Fruit fly (Drosophila melanogaster) whole organism, embryonic: ENCODE measurements around the gene CG1764.

Source experiments
- Aef1 ChIP-seq: fragments of 200-800 bp; sonication (Bioruptor generic); IDR thresholded peaks from 3 replicates; pipeline ENCODE4 v1.3.6; 2022; ENCODE audit warnings: missing biosample characterization, missing genetic modification characterization
- CG10959 ChIP-seq: fragments of 200-800 bp; sonication (Bioruptor generic); IDR thresholded peaks from 2 replicates; pipeline ENCODE4 v1.3.6; 2022; ENCODE audit warnings: missing biosample characterization, missing genetic modification characterization
- CG11085 ChIP-seq: fragments of 200-800 bp; sonication (Bioruptor generic); IDR thresholded peaks from 2 replicates; pipeline ENCODE4 v1.3.6; 2022; ENCODE audit warnings: missing biosample characterization, missing genetic modification characterization
- CG11456 ChIP-seq: fragments of 200-800 bp; sonication (Bioruptor generic); IDR thresholded peaks from 3 replicates; pipeline ENCODE4 v1.3.6; 2022; ENCODE audit warnings: missing biosample characterization, missing genetic modification characterization
- CG11695 ChIP-seq: fragments of 200-800 bp; sonication (Bioruptor generic); IDR thresholded peaks from 3 replicates; pipeline ENCODE4 v1.3.6; 2022; ENCODE audit warnings: missing biosample characterization, missing genetic modification characterization
- CG12769 ChIP-seq: fragments of 200-800 bp; sonication (Bioruptor generic); optimal IDR thresholded peaks from 2 replicates; lab custom pipeline; 2019; ENCODE audit warnings: missing biosample characterization, mild to moderate bottlenecking, missing genetic modification characterization, moderate library complexity
- CG13123 ChIP-seq: fragments of 200-800 bp; sonication (Bioruptor generic); optimal IDR thresholded peaks from 2 replicates; lab custom pipeline; 2016; ENCODE audit warnings: missing biosample characterization, missing genetic modification characterization
- CG1529 ChIP-seq: fragments of 200-800 bp; sonication (Bioruptor generic); optimal IDR thresholded peaks from 3 replicates; lab custom pipeline; 2018; ENCODE audit warnings: missing biosample characterization, missing genetic modification characterization
- CG17186 ChIP-seq: fragments of 200-800 bp; sonication (Bioruptor generic); optimal IDR thresholded peaks from 3 replicates; lab custom pipeline; 2017; ENCODE audit warnings: missing biosample characterization, missing genetic modification reagents, missing genetic modification characterization
- CG1792 ChIP-seq: fragments of 200-800 bp; sonication (Bioruptor generic); optimal IDR thresholded peaks from 2 replicates; lab custom pipeline; 2016; ENCODE audit warnings: missing biosample characterization, missing genetic modification characterization
- CG2199 ChIP-seq: fragments of 200-800 bp; sonication (Bioruptor generic); IDR thresholded peaks from 3 replicates; pipeline ENCODE4 v1.3.6; 2022; ENCODE audit warnings: missing biosample characterization, missing genetic modification characterization
- CG30431 ChIP-seq: fragments of 200-800 bp; sonication (Bioruptor generic); optimal IDR thresholded peaks from 2 replicates; lab custom pipeline; 2017; ENCODE audit warnings: missing biosample characterization, missing genetic modification characterization
- CG3163 ChIP-seq: fragments of 200-800 bp; sonication (Bioruptor generic); optimal IDR thresholded peaks from 3 replicates; lab custom pipeline; 2016; ENCODE audit warnings: missing biosample characterization, missing genetic modification characterization
- CG42726 ChIP-seq: fragments of 200-800 bp; sonication (Bioruptor generic); IDR thresholded peaks from 2 replicates; pipeline ENCODE4 v1.3.6; 2022; ENCODE audit warnings: missing biosample characterization, missing genetic modification characterization; ENCODE audit not compliant: partially characterized antibody
- CG4707 ChIP-seq: fragments of 200-800 bp; sonication (Bioruptor generic); optimal IDR thresholded peaks from 2 replicates; lab custom pipeline; 2018; ENCODE audit warnings: missing biosample characterization, mild to moderate bottlenecking, missing genetic modification characterization, moderate library complexity
- CG6689 ChIP-seq: fragments of 200-800 bp; sonication (Bioruptor generic); IDR thresholded peaks from 2 replicates; pipeline ENCODE4 v1.3.6; 2022; ENCODE audit warnings: missing biosample characterization, missing genetic modification characterization
- CG7786 ChIP-seq: fragments of 200-800 bp; sonication (Bioruptor generic); optimal IDR thresholded peaks from 2 replicates; lab custom pipeline; 2016; ENCODE audit warnings: missing biosample characterization, missing genetic modification characterization
- CG8924 ChIP-seq: fragments of 200-800 bp; optimal IDR thresholded peaks from 3 replicates; lab custom pipeline; 2019; ENCODE audit warnings: missing biosample characterization, mild to moderate bottlenecking, missing genetic modification characterization, moderate library complexity
- CG9609 ChIP-seq: fragments of 200-800 bp; sonication (Bioruptor generic); optimal IDR thresholded peaks from 3 replicates; lab custom pipeline; 2016; ENCODE audit warnings: missing biosample characterization, missing genetic modification characterization
- Camta ChIP-seq: fragments of 200-800 bp; sonication (Bioruptor generic); optimal IDR thresholded peaks from 2 replicates; lab custom pipeline; 2016; ENCODE audit warnings: missing biosample characterization, missing genetic modification characterization
- Doc3 ChIP-seq: fragments of 200-800 bp; sonication (Bioruptor generic); IDR thresholded peaks from 3 replicates; pipeline ENCODE4 v1.3.6; 2022; ENCODE audit warnings: missing biosample characterization, missing genetic modification characterization; ENCODE audit not compliant: partially characterized antibody
- Dref ChIP-seq: fragments of 200-800 bp; sonication (Bioruptor generic); IDR thresholded peaks from 2 replicates; pipeline ENCODE4 v1.3.6; 2022; ENCODE audit warnings: missing biosample characterization, missing genetic modification characterization
- HmgZ ChIP-seq: fragments of 200-800 bp; sonication (Bioruptor generic); optimal IDR thresholded peaks from 2 replicates; lab custom pipeline; 2018; ENCODE audit warnings: missing biosample characterization, mild to moderate bottlenecking, missing genetic modification characterization
- Kr ChIP-seq: fragments of 200-800 bp; sonication (Bioruptor generic); optimal IDR thresholded peaks from 2 replicates; lab custom pipeline; 2017; ENCODE audit warnings: missing biosample characterization, mild to moderate bottlenecking, missing genetic modification characterization
- Lpt ChIP-seq: fragments of >200 bp; optimal IDR thresholded peaks from 2 replicates; lab custom pipeline; 2018; ENCODE audit warnings: missing biosample characterization, missing genetic modification characterization
- Med ChIP-seq: fragments of 200-800 bp; sonication (Bioruptor generic); peaks from one replicate; lab custom pipeline; 2016; ENCODE audit warnings: missing biosample characterization, missing genetic modification characterization, mild to moderate bottlenecking, inconsistent platforms, moderate library complexity
- Ptx1 ChIP-seq: fragments of 200-800 bp; sonication (Bioruptor generic); IDR thresholded peaks from 2 replicates; pipeline ENCODE4 v1.3.6; 2022; ENCODE audit warnings: missing biosample characterization, missing genetic modification characterization
- amos ChIP-seq: fragments of 200-800 bp; sonication (Bioruptor generic); IDR thresholded peaks from 2 replicates; pipeline ENCODE4 v1.3.6; 2022; ENCODE audit warnings: missing biosample characterization, missing genetic modification characterization; ENCODE audit not compliant: partially characterized antibody
- ara ChIP-seq: fragments of 200-800 bp; sonication (Bioruptor generic); IDR thresholded peaks from 2 replicates; pipeline ENCODE4 v1.3.6; 2022; ENCODE audit warnings: missing biosample characterization, missing genetic modification characterization
- bsh ChIP-seq, 2 experiments: fragments of 200-800 bp; sonication (Bioruptor generic); optimal IDR thresholded peaks; 2 replicates each; lab custom pipeline; 2017 to 2018; ENCODE audit warnings: mild to moderate bottlenecking in 2 of 2, missing biosample characterization in 2 of 2, missing genetic modification characterization in 2 of 2, moderate library complexity in 1 of 2
- btn ChIP-seq: fragments of 200-800 bp; sonication (Bioruptor generic); optimal IDR thresholded peaks from 2 replicates; lab custom pipeline; 2016; ENCODE audit warnings: missing biosample characterization, missing genetic modification characterization
- dmrt11E ChIP-seq: fragments of 200-800 bp; sonication (Bioruptor generic); optimal IDR thresholded peaks from 3 replicates; lab custom pipeline; 2018; ENCODE audit warnings: missing biosample characterization, mild to moderate bottlenecking, missing genetic modification characterization, moderate library complexity
- dpn ChIP-seq, 2 experiments: fragments of 200-800 bp; sonication (Bioruptor generic); optimal IDR thresholded peaks; 3 replicates each; lab custom pipeline; 2016; ENCODE audit warnings: missing biosample characterization in 2 of 2, missing genetic modification characterization in 2 of 2
- en ChIP-seq: fragments of 200-800 bp; sonication (Bioruptor generic); optimal IDR thresholded peaks from 2 replicates; lab custom pipeline; 2016; ENCODE audit warnings: missing biosample characterization, missing genetic modification characterization
- eyg ChIP-seq: fragments of 200-800 bp; sonication (Bioruptor generic); optimal IDR thresholded peaks from 3 replicates; lab custom pipeline; 2016; ENCODE audit warnings: missing biosample characterization, missing genetic modification characterization
- ind ChIP-seq: fragments of 200-800 bp; sonication (Bioruptor generic); optimal IDR thresholded peaks from 3 replicates; lab custom pipeline; 2016; ENCODE audit warnings: missing biosample characterization, missing genetic modification characterization
- lab ChIP-seq: fragments of 200-800 bp; sonication (Bioruptor generic); optimal IDR thresholded peaks from 3 replicates; lab custom pipeline; 2017; ENCODE audit warnings: missing biosample characterization, missing genetic modification characterization, mild to moderate bottlenecking, moderate library complexity, missing genetic modification reagents
- luna ChIP-seq: fragments of 200-800 bp; sonication (Bioruptor generic); optimal IDR thresholded peaks from 2 replicates; lab custom pipeline; 2016; ENCODE audit warnings: missing biosample characterization, missing genetic modification characterization
- mam ChIP-seq: fragments of 200-800 bp; sonication (Bioruptor generic); optimal IDR thresholded peaks from 3 replicates; lab custom pipeline; 2016; ENCODE audit warnings: missing biosample characterization, missing genetic modification characterization
- mld ChIP-seq: fragments of 200-800 bp; sonication (Bioruptor generic); IDR thresholded peaks from 3 replicates; pipeline ENCODE4 v1.3.6; 2022; ENCODE audit warnings: missing biosample characterization, missing genetic modification characterization; ENCODE audit not compliant: partially characterized antibody
- pan ChIP-seq, 4 experiments: fragments of >200 bp in 3 of 4; fragments of 200-800 bp in 1 of 4; sonication (Bioruptor generic) in 1 of 4; optimal IDR thresholded peaks in 3 of 4; IDR thresholded peaks in 1 of 4; 2 replicates each; pipeline versions ENCODE4 v1.3.6 to Lab custom; 2017 to 2022; ENCODE audit warnings: missing biosample characterization in 2 of 4, missing genetic modification characterization in 2 of 4, mixed read lengths in 1 of 4
- pzg ChIP-seq: fragments of 200-800 bp; sonication (Bioruptor generic); optimal IDR thresholded peaks from 3 replicates; lab custom pipeline; 2018; ENCODE audit warnings: missing biosample characterization, mild to moderate bottlenecking, missing genetic modification characterization, moderate library complexity
- ro ChIP-seq: fragments of 200-800 bp; sonication (Bioruptor generic); IDR thresholded peaks from 2 replicates; pipeline ENCODE4 v1.3.6; 2022; ENCODE audit warnings: missing biosample characterization, missing genetic modification characterization
- run ChIP-seq: fragments of 200-800 bp; sonication (Bioruptor generic); optimal IDR thresholded peaks from 3 replicates; lab custom pipeline; 2018; ENCODE audit warnings: missing biosample characterization, mild to moderate bottlenecking, missing genetic modification characterization
- scrt ChIP-seq: fragments of 200-800 bp; sonication (Bioruptor generic); optimal IDR thresholded peaks from 2 replicates; lab custom pipeline; 2018; ENCODE audit warnings: missing biosample characterization, mild to moderate bottlenecking, missing genetic modification characterization, moderate library complexity
- shn ChIP-seq: fragments of 200-800 bp; sonication (Bioruptor generic); optimal IDR thresholded peaks from 3 replicates; lab custom pipeline; 2016; ENCODE audit warnings: missing biosample characterization, missing genetic modification characterization
- sug ChIP-seq: fragments of 200-800 bp; optimal IDR thresholded peaks from 2 replicates; lab custom pipeline; 2019; ENCODE audit warnings: missing biosample characterization, mild to moderate bottlenecking, missing genetic modification characterization, moderate library complexity
- tin ChIP-seq: fragments of 200-800 bp; sonication (Bioruptor generic); optimal IDR thresholded peaks from 3 replicates; lab custom pipeline; 2016; ENCODE audit warnings: missing biosample characterization, missing genetic modification characterization
- tio ChIP-seq: fragments of 200-800 bp; sonication (Bioruptor generic); optimal IDR thresholded peaks from 2 replicates; lab custom pipeline; 2017; ENCODE audit warnings: missing biosample characterization, missing genetic modification characterization, inconsistent platforms
- vvl ChIP-seq: fragments of 200-800 bp; sonication (Bioruptor generic); IDR thresholded peaks from 2 replicates; pipeline ENCODE4 v1.3.6; 2022; ENCODE audit warnings: missing biosample characterization, missing genetic modification characterization
- wor ChIP-seq: fragments of 200-800 bp; sonication (Bioruptor generic); IDR thresholded peaks from 2 replicates; pipeline ENCODE4 v1.3.6; 2022; ENCODE audit warnings: missing biosample characterization, missing genetic modification characterization

The CG1764 gene

dm6 chrX:13258757-13259067 lies 43.5 kb downstream of the CG1764 start, which contains the start of gene comt (continued):
- no peak for TF ChIP-seq mam (GFP tag; lab: Kevin White, UChicago)
- TF ChIP-seq dmrt11E (tag; lab: Kevin White, UChicago) = peak; percentile 64
- no peak for TF ChIP-seq ro (GFP tag; lab: Robert Waterston, UW)
- TF ChIP-seq CG6689 (GFP tag; lab: Robert Waterston, UW) = peak; percentile 56
- TF ChIP-seq dpn (GFP tag; optimal IDR thresholded peaks at IDR 0.05; lab: Kevin White, UChicago) = peak in 1 of 2 experiments; percentile 57
- no peak for TF ChIP-seq shn (GFP tag; lab: Kevin White, UChicago)
- TF ChIP-seq CG11456 (GFP tag; lab: Robert Waterston, UW) = 0 out of 3 replicates have a peak, but pooled peaks have one; percentile 50
- TF ChIP-seq Kr (GFP tag; lab: Kevin White, UChicago) = no peak
- no peak for TF ChIP-seq CG42726 (GFP tag; lab: Robert Waterston, UW)
- no peak for TF ChIP-seq amos (GFP tag; lab: Robert Waterston, UW)
- no peak for TF ChIP-seq CG1792 (GFP tag; lab: Kevin White, UChicago)
- no peak for TF ChIP-seq CG4707
- no peak for TF ChIP-seq CG3163 (GFP tag; lab: Kevin White, UChicago)
- no peak for TF ChIP-seq scrt (GFP tag; lab: Kevin White, UChicago)
- TF ChIP-seq CG8924 = peak; percentile 70
- no peak for TF ChIP-seq Lpt (GFP tag; lab: Kevin White, UChicago)
- no peak for TF ChIP-seq CG12769 (tag; lab: Kevin White, UChicago)
- TF ChIP-seq eyg (GFP tag; lab: Kevin White, UChicago) = no peak
- peak; percentile 51 for TF ChIP-seq tin (GFP tag; lab: Kevin White, UChicago)
- peak; percentile 33; the same call in 1 of the 3 replicates for TF ChIP-seq Aef1
- no peak for TF ChIP-seq btn (GFP tag; lab: Kevin White, UChicago)
- peak; percentile 63; the same call in 1 of the 2 replicates for TF ChIP-seq ara (GFP tag; lab: Robert Waterston, UW)
- no peak for TF ChIP-seq HmgZ (tag; lab: Kevin White, UChicago)
- peak; percentile 40 for TF ChIP-seq ind (GFP tag; lab: Kevin White, UChicago)
- TF ChIP-seq CG7786 (GFP tag; lab: Kevin White, UChicago) = no peak
- TF ChIP-seq wor = peak; percentile 32; the same call in 1 of the 2 replicates
- TF ChIP-seq run (tag; lab: Kevin White, UChicago) = no peak
- TF ChIP-seq Doc3 (GFP tag; lab: Robert Waterston, UW) = no peak
- peak; percentile 68; the same call in 2 of the 3 replicates for TF ChIP-seq CG11695 (GFP tag; lab: Robert Waterston, UW)
- TF ChIP-seq pan (optimal IDR thresholded peaks at IDR 0.05; lab: Kevin White, UChicago) = no peak
- peak in 1 of 2 experiments; percentile 63 for TF ChIP-seq pan (GFP tag; optimal IDR thresholded peaks at IDR 0.05 in 1 of 2, IDR thresholded peaks at IDR 0.05 in 1 of 2)
- TF ChIP-seq bsh (GFP tag; optimal IDR thresholded peaks at IDR 0.05; lab: Kevin White, UChicago) = peak in 1 of 2 experiments; percentile 71
- no peak for TF ChIP-seq lab
- peak; percentile 57 for TF ChIP-seq Ptx1 (GFP tag; lab: Robert Waterston, UW)
- no peak for TF ChIP-seq CG10959 (GFP tag; lab: Robert Waterston, UW)
- TF ChIP-seq CG11085 = no peak
- peak; percentile 34 for TF ChIP-seq sug (tag; lab: Kevin White, UChicago)
- TF ChIP-seq tio (GFP tag; lab: Kevin White, UChicago) = peak; percentile 44
- no peak for TF ChIP-seq Camta (GFP tag; lab: Kevin White, UChicago)

dm6 chrX:13258048-13258756 lies 44.0 kb downstream of the CG1764 start, which contains the start of the genes mew and CG15742:
TSS of gene mew (minus strand) at chrX:13258490.
TSS of gene CG15742 (minus strand) at chrX:13258495.
- TF ChIP-seq CG9609 (GFP tag; lab: Kevin White, UChicago) (no peak), Med (peak; percentile 50), CG30431 (no peak), CG17186 (GFP tag; lab: Kevin White, UChicago) (no peak), mld (GFP tag; lab: Robert Waterston, UW) (no peak), Dref (GFP tag; lab: Robert Waterston, UW) (peak; percentile 55), CG13123 (GFP tag; lab: Kevin White, UChicago) (no peak), pzg (GFP tag; lab: Kevin White, UChicago) (peak; percentile 6), en (no peak), CG1529 (no peak), luna (GFP tag; lab: Kevin White, UChicago) (no peak), vvl (GFP tag; lab: Robert Waterston, UW) (no peak), CG2199 (GFP tag; lab: Robert Waterston, UW) (0 out of 3 replicates have a peak, but pooled peaks have one; percentile 13)
